Fruit fly (Drosophila melanogaster): ENCODE measurements around the gene peg.
A peak's percentile ranks its signal among the peaks of the same experiment; 100 is the strongest.

peg gene

DNA sequence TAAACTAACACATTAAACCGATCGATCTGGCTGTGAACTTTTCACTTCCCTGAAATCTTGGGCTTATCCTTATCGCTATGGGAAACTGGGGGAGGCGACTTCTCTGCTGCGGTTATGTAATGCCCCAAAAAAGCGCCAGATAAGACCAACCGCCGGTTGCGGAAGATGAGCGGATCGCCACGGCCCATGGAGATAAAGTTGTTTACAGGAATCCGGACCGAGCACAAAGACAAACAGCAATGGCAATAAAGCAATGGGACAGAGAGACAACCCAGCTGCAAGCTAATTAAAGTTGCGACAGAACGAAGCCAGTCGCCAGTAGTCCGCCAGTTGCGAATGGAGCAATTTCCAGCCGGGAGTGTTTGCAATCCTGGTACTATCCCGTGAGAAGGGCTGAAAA is 8.3 kb downstream of the peg start, which contains the start of gene CG5697:
Gene CG5697 (plus strand): TSS at position 314 of the 400 bp plus-strand sequence.
- TF ChIP-seq vri (GFP tag; optimal IDR thresholded peaks at IDR 0.05) (peak; percentile 93), CG3919 (GFP tag; optimal IDR thresholded peaks at IDR 0.05) (peak; percentile 3), Eip78C (GFP tag) (peak; percentile 72), CG32006 (GFP tag; optimal IDR thresholded peaks at IDR 0.05) (no peak), Ets96B (tag; optimal IDR thresholded peaks at IDR 0.05) (no peak), CG4318 (GFP tag; optimal IDR thresholded peaks at IDR 0.05) (no peak), CG34406 (GFP tag; optimal IDR thresholded peaks at IDR 0.05) (no peak), CG7368 (GFP tag; optimal IDR thresholded peaks at IDR 0.05) (no peak), CG10631 (GFP tag; optimal IDR thresholded peaks at IDR 0.05) (no peak), dsx (GFP tag; optimal IDR thresholded peaks at IDR 0.05; ENCODE audit: poor library complexity, severe bottlenecking) (no peak), Met (GFP tag; optimal IDR thresholded peaks at IDR 0.05) (no peak), pdm3 (GFP tag; optimal IDR thresholded peaks at IDR 0.05) (no peak), Ets21C (GFP tag; optimal IDR thresholded peaks at IDR 0.05) (no peak), CG8632 (GFP tag; optimal IDR thresholded peaks at IDR 0.05) (no peak), cyc (GFP tag; optimal IDR thresholded peaks at IDR 0.05) (no peak), ss (GFP tag; optimal IDR thresholded peaks at IDR 0.05) (no peak), topi (GFP tag; optimal IDR thresholded peaks at IDR 0.05) (peak; percentile 13), Sox15 (GFP tag; optimal IDR thresholded peaks at IDR 0.05) (no peak), CG31627 (GFP tag; optimal IDR thresholded peaks at IDR 0.05) (no peak), CG6808 (GFP tag; optimal IDR thresholded peaks at IDR 0.05) (no peak), eg (GFP tag; IDR thresholded peaks at IDR 0.05) (no peak), CG9139 (GFP tag; optimal IDR thresholded peaks at IDR 0.05) (no peak), CG11294 (GFP tag; IDR thresholded peaks at IDR 0.05) (no peak), Smox (GFP tag; optimal IDR thresholded peaks at IDR 0.05) (no peak), CG10669 (GFP tag; optimal IDR thresholded peaks at IDR 0.05) (no peak), Sox14 (GFP tag; optimal IDR thresholded peaks at IDR 0.05) (no peak), Sox102F (GFP tag; optimal IDR thresholded peaks at IDR 0.05) (no peak), fkh (GFP tag; optimal IDR thresholded peaks at IDR 0.05) (peak; percentile 60), dac (GFP tag; optimal IDR thresholded peaks at IDR 0.05) (no peak), esn (GFP tag; optimal IDR thresholded peaks at IDR 0.05) (no peak), lz (GFP tag; optimal IDR thresholded peaks at IDR 0.05) (no peak), Eip93F (GFP tag; optimal IDR thresholded peaks at IDR 0.05) (no peak), CG1621 (tag; optimal IDR thresholded peaks at IDR 0.05) (no peak), CG16779 (tag; optimal IDR thresholded peaks at IDR 0.05) (no peak), fd85E (GFP tag; optimal IDR thresholded peaks at IDR 0.05) (no peak), net (GFP tag; optimal IDR thresholded peaks at IDR 0.05) (no peak), Hr4 (GFP tag; optimal IDR thresholded peaks at IDR 0.05) (no peak), OdsH (GFP tag; optimal IDR thresholded peaks at IDR 0.05) (no peak), salr (GFP tag; optimal IDR thresholded peaks at IDR 0.05) (no peak), CG11762 (GFP tag; optimal IDR thresholded peaks at IDR 0.05; ENCODE audit: insufficient read depth) (no peak), CG6792 (GFP tag; optimal IDR thresholded peaks at IDR 0.05) (no peak), CG11902 (GFP tag; optimal IDR thresholded peaks at IDR 0.05) (no peak), CG6276 (GFP tag; optimal IDR thresholded peaks at IDR 0.05) (no peak), CG3032 (tag; optimal IDR thresholded peaks at IDR 0.05) (no peak), Blimp-1 (GFP tag; optimal IDR thresholded peaks at IDR 0.05) (no peak), CG6854 (GFP tag; optimal IDR thresholded peaks at IDR 0.05) (no peak), svp (GFP tag) (peak; percentile 96), Lpt (GFP tag; optimal IDR thresholded peaks at IDR 0.05) (no peak), Hr39 (GFP tag; optimal IDR thresholded peaks at IDR 0.05) (no peak), spab (GFP tag; optimal IDR thresholded peaks at IDR 0.05) (no peak)

Data from whole organism, prepupa.